Worm (Caenorhabditis elegans) whole organism, young adult: Measurements from ENCODE around the gene srx-120.

Experiments used
- B0261.1 ChIP-seq: sonication (generic microtip); optimal IDR thresholded peaks from 2 replicates; lab custom pipeline; 2016; ENCODE audit warnings: mild to moderate bottlenecking, missing genetic modification characterization, moderate library complexity, missing compliant biosample characterization
- F33H1.4 ChIP-seq: fragments of 200-800 bp; sonication (Bioruptor generic); IDR thresholded peaks from 2 replicates; pipeline ENCODE4 v1.3.6; 2022; ENCODE audit warnings: missing genetic modification reagents, missing genetic modification characterization, missing compliant biosample characterization
- ZK185.1 ChIP-seq: sonication (generic microtip); optimal IDR thresholded peaks from 2 replicates; lab custom pipeline; 2016; ENCODE audit warnings: mild to moderate bottlenecking, missing genetic modification characterization, missing compliant biosample characterization; ENCODE audit not compliant: poor library complexity, severe bottlenecking
- atf-7 ChIP-seq: sonication (generic microtip); optimal IDR thresholded peaks from 2 replicates; lab custom pipeline; 2017; ENCODE audit warnings: mild to moderate bottlenecking, missing genetic modification characterization, missing compliant biosample characterization
- ceh-100 ChIP-seq: fragments of 200-800 bp; sonication (Bioruptor generic); IDR thresholded peaks from 2 replicates; pipeline ENCODE4 v1.3.6; 2022; ENCODE audit warnings: missing genetic modification reagents, missing genetic modification characterization, missing compliant biosample characterization
- ceh-40 ChIP-seq: fragments of 200-800 bp; sonication (Bioruptor generic); IDR thresholded peaks from 2 replicates; pipeline ENCODE4 v1.3.6; 2022; ENCODE audit warnings: missing genetic modification characterization, missing compliant biosample characterization
- die-1 ChIP-seq: sonication (generic microtip); optimal IDR thresholded peaks from 2 replicates; lab custom pipeline; 2016; ENCODE audit warnings: missing genotype, mild to moderate bottlenecking, missing genetic modification characterization, missing compliant biosample characterization
- dox-1 ChIP-seq: fragments of 200-800 bp; sonication (Bioruptor generic); IDR thresholded peaks from 2 replicates; pipeline ENCODE4 v1.3.6; 2022; ENCODE audit warnings: missing genetic modification reagents, missing genetic modification characterization, missing compliant biosample characterization
- egl-18 ChIP-seq: fragments of 200-800 bp; sonication (Bioruptor generic); IDR thresholded peaks from 2 replicates; pipeline ENCODE4 v1.3.6; 2022; ENCODE audit warnings: missing genetic modification reagents, missing genetic modification characterization, missing compliant biosample characterization
- fkh-3 ChIP-seq: sonication (generic microtip); optimal IDR thresholded peaks from 2 replicates; lab custom pipeline; 2016; ENCODE audit warnings: mild to moderate bottlenecking, missing genetic modification characterization, missing compliant biosample characterization
- gei-17 ChIP-seq: fragments of 200-800 bp; sonication (Bioruptor generic); optimal IDR thresholded peaks from 2 replicates; lab custom pipeline; 2018; ENCODE audit warnings: mild to moderate bottlenecking, missing genetic modification characterization, missing compliant biosample characterization
- him-1 ChIP-seq: sonication (generic microtip); optimal IDR thresholded peaks from 2 replicates; lab custom pipeline; 2016; ENCODE audit warnings: missing genotype, missing genetic modification reagents, missing genetic modification characterization, missing compliant biosample characterization
- hmg-1.2 ChIP-seq: fragments of 200-800 bp; sonication (Bioruptor generic); IDR thresholded peaks from 2 replicates; pipeline ENCODE4 v1.3.6; 2022; ENCODE audit warnings: missing genetic modification reagents, missing genetic modification characterization, missing compliant biosample characterization
- lag-1 ChIP-seq: fragments of 200-800 bp; sonication (Bioruptor generic); IDR thresholded peaks from 2 replicates; pipeline ENCODE4 v1.3.6; 2022; ENCODE audit warnings: missing genetic modification reagents, missing genetic modification characterization, missing compliant biosample characterization
- lin-35 ChIP-seq, 3 experiments: fragments of 150-350 bp in 2 of 3; sonication (generic microtip) in 1 of 3; optimal IDR thresholded peaks; 2 replicates each; lab custom pipeline; 2014 to 2018; ENCODE audit warnings: missing biosample characterization in 3 of 3, missing genetic modification characterization in 3 of 3, missing genetic modification reagents in 3 of 3
- lin-40 ChIP-seq: sonication (generic microtip); optimal IDR thresholded peaks from 2 replicates; lab custom pipeline; 2016; ENCODE audit warnings: missing genetic modification characterization, mild to moderate bottlenecking, missing compliant biosample characterization, missing genotype, missing genetic modification reagents
- madf-3 ChIP-seq: fragments of 200-800 bp; sonication (Bioruptor generic); IDR thresholded peaks from 2 replicates; pipeline ENCODE4 v1.3.6; 2022; ENCODE audit warnings: missing genetic modification reagents, missing genetic modification characterization, missing compliant biosample characterization
- madf-6 ChIP-seq: fragments of 200-800 bp; sonication (Bioruptor generic); IDR thresholded peaks from 2 replicates; pipeline ENCODE4 v1.3.6; 2022; ENCODE audit warnings: missing genetic modification reagents, missing genetic modification characterization, missing compliant biosample characterization
- mcd-1 ChIP-seq: fragments of 200-800 bp; sonication (Bioruptor generic); IDR thresholded peaks from 2 replicates; pipeline ENCODE4 v1.3.6; 2022; ENCODE audit warnings: missing genetic modification reagents, missing genetic modification characterization, missing compliant biosample characterization
- mel-28 ChIP-seq: sonication (generic microtip); optimal IDR thresholded peaks from 2 replicates; lab custom pipeline; 2016; ENCODE audit warnings: borderline replicate concordance, mild to moderate bottlenecking, missing genetic modification characterization, missing compliant biosample characterization
- nfya-2 ChIP-seq: fragments of 200-800 bp; sonication (Bioruptor generic); IDR thresholded peaks from 2 replicates; pipeline ENCODE4 v1.3.6; 2022; ENCODE audit warnings: missing genetic modification reagents, missing genetic modification characterization, missing compliant biosample characterization
- nhr-120 ChIP-seq: fragments of 200-800 bp; sonication (Bioruptor generic); IDR thresholded peaks from 2 replicates; pipeline ENCODE4 v1.3.6; 2022; ENCODE audit warnings: missing genetic modification characterization, missing compliant biosample characterization
- nhr-27 ChIP-seq: fragments of 200-800 bp; sonication (Bioruptor generic); optimal IDR thresholded peaks from 2 replicates; lab custom pipeline; 2018; ENCODE audit warnings: mild to moderate bottlenecking, missing genetic modification characterization, moderate library complexity, missing compliant biosample characterization
- pbrm-1 ChIP-seq: fragments of 200-800 bp; sonication (Bioruptor generic); IDR thresholded peaks from 2 replicates; pipeline ENCODE4 v1.3.6; 2022; ENCODE audit warnings: missing genetic modification reagents, missing genetic modification characterization, missing compliant biosample characterization
- somi-1 ChIP-seq: fragments of 200-800 bp; sonication (Bioruptor generic); optimal IDR thresholded peaks from 2 replicates; lab custom pipeline; 2018; ENCODE audit warnings: mild to moderate bottlenecking, missing genetic modification characterization, missing compliant biosample characterization
- tbp1 ChIP-seq: fragments of 200-800 bp; sonication (Bioruptor generic); optimal IDR thresholded peaks from 2 replicates; lab custom pipeline; 2018; ENCODE audit warnings: mild to moderate bottlenecking, missing genetic modification characterization, missing compliant biosample characterization
- tbx-9 ChIP-seq: sonication (generic microtip); optimal IDR thresholded peaks from 2 replicates; lab custom pipeline; 2016; ENCODE audit warnings: borderline replicate concordance, missing genetic modification characterization, inconsistent platforms, missing compliant biosample characterization
- ztf-18 ChIP-seq: sonication (generic microtip); optimal IDR thresholded peaks from 2 replicates; lab custom pipeline; 2016; ENCODE audit warnings: missing genotype, mild to moderate bottlenecking, missing genetic modification characterization, missing compliant biosample characterization
- ztf-22 ChIP-seq: fragments of 200-800 bp; sonication (Bioruptor generic); optimal IDR thresholded peaks from 2 replicates; lab custom pipeline; 2018; ENCODE audit warnings: mild to moderate bottlenecking, missing genetic modification characterization, moderate library complexity, missing compliant biosample characterization
- ztf-26 ChIP-seq: sonication (generic microtip); optimal IDR thresholded peaks from 2 replicates; lab custom pipeline; 2017; ENCODE audit warnings: missing genetic modification characterization, missing compliant biosample characterization

Gene srx-120

DNA sequence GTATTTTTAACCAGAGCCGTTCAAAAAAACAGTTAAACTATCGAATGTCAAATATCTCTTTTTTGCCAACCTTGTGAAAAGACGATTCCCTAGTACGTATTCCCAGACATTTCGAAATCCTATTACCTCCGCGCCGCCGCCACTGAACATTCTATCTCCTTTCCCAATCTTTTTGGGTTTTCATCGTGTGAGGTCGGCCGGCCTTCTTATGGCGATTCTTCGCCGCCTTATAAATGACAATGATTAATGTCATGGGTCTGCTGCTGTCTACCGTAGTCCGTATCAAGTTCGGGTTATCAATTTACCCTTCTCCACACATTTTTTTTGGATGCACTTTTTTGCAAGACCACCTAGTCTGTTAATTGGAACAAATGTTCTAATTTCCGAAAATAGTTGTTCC, 18.6 kb downstream of the srx-120 start:
- TF ChIP-seq die-1 = no peak

DNA sequence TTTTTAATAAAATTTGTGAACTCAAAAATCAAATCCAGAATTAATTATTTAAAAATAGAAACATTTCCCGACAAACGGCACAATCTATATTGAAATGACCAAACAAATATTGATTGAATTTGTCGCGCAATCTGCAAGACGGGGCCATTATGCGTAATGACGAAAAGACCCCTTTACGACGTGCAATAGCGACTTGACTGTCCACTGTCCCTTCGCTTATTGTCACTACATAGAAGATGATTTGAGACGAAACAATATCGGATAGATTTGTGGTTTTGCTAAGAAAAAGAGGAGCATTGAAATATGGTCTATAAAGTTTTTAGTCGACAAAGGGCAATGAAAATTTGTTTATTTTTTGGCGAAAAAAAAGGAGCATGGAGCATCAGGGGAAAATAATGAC, 19.9 kb downstream of the srx-120 start:
- TF ChIP-seq die-1 (no peak), somi-1 (no peak), F33H1.4 (GFP tag; lab: Robert Waterston, UW) (no peak), mel-28 (tag; lab: Kevin White, UChicago) (no peak), him-1 (tag; lab: Kevin White, UChicago) (no peak), lag-1 (GFP tag; lab: Robert Waterston, UW) (no peak), mcd-1 (GFP tag; lab: Robert Waterston, UW) (no peak), ceh-40 (GFP tag; lab: Robert Waterston, UW) (no peak), nhr-120 (GFP tag; lab: Robert Waterston, UW) (no peak), tbx-9 (no peak), lin-40 (tag; lab: Kevin White, UChicago) (no peak), nhr-27 (tag; lab: Kevin White, UChicago) (no peak), ztf-26 (tag; lab: Kevin White, UChicago) (no peak), hmg-1.2 (GFP tag; lab: Robert Waterston, UW) (no peak), ZK185.1 (tag; lab: Kevin White, UChicago) (no peak), egl-18 (GFP tag; lab: Robert Waterston, UW) (no peak), ceh-100 (GFP tag; lab: Robert Waterston, UW) (no peak), ztf-18 (tag; lab: Kevin White, UChicago) (no peak), dox-1 (no peak)
- TF ChIP-seq, all 124 proteins: peak for 0

DNA sequence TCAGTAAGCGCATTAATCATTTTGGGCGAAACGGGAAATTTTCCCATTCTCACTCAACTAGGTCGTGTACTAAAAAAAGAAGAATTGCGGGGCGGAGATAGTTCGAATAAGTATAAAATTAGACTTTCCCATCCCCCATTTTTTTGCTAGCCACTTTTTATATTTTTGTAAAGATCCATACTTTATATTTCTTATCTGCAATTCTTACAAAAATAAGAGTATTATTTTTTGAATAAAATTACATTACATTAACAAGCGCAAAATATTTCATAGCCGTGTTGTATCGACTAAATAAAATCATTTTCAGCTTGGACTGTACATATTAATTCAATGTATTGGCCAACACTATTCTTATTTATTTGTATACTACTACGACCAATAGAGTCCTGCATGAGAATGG, 24.5 kb downstream of the srx-120 start, which contains the start of gene F49C5.11:
Gene F49C5.11, plus strand, starts transcription at position 301 of the 400 bp plus-strand sequence.
- no peak for TF ChIP-seq die-1
- TF ChIP-seq ceh-100 (GFP tag; lab: Robert Waterston, UW) = no peak
- TF ChIP-seq egl-18 (GFP tag; lab: Robert Waterston, UW) = no peak
- TF ChIP-seq gei-17 (GFP tag; lab: Kevin White, UChicago) = no peak
- no peak for TF ChIP-seq pbrm-1 (GFP tag; lab: Robert Waterston, UW)

DNA sequence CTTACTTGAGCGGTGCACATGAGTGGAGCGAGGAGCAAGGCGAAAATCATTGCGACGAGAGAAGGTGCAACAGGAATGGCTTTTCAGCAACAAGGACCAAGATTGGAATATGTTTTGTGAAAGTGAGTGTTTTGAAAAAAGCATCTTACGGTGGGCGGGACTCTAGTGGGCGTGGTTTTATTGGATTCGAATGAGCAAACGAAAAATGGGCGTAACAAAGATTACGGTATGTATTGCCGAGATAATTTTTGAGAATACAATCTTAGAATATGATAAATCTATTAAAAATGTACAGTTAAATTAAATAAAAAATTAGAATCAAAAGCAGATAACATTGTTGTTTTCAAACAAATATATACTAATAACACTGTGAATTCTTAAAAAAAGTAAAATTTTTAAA, 29.2 kb downstream of the srx-120 start, which contains the start of gene F49C5.12:
Gene F49C5.12, minus strand, starts transcription at position 101 of the 400 bp plus-strand sequence.
- TF ChIP-seq atf-7 (tag; lab: Kevin White, UChicago) = no peak
- no peak for TF ChIP-seq lin-35 (GFP tag; optimal IDR thresholded peaks at IDR 0.05; lab: Kevin White, UChicago)
- TF ChIP-seq fkh-3 (tag; lab: Kevin White, UChicago) = no peak
- no peak for TF ChIP-seq madf-3 (GFP tag; lab: Robert Waterston, UW)
- no peak for TF ChIP-seq ztf-22 (GFP tag; lab: Kevin White, UChicago)

- TF ChIP-seq dox-1 (no peak), madf-6 (GFP tag; lab: Robert Waterston, UW) (no peak), ztf-18 (tag; lab: Kevin White, UChicago) (no peak), lag-1 (GFP tag; lab: Robert Waterston, UW) (no peak), nfya-2 (no peak), B0261.1 (tag; lab: Kevin White, UChicago) (no peak), tbp1 (GFP tag; lab: Kevin White, UChicago) (no peak), madf-3 (GFP tag; lab: Robert Waterston, UW) (no peak)
These were observed 34.8 kb downstream of the srx-120 start, which contains the start of gene F49C5.7 for ce11 chrII:12565851-12566250. TSS of gene F49C5.7 (plus strand) at chrII:12566151.
